Fruit fly (Drosophila melanogaster): ENCODE results near the gene DIP-gamma.

DIP-gamma gene

dm6 chr3R:28911758-28912157 lies 58.4 kb downstream of the DIP-gamma start:
- peak; percentile 16 for TF ChIP-seq noc (tag; optimal IDR thresholded peaks at IDR 0.05)

- peak; percentile 67 for TF ChIP-seq noc (tag; optimal IDR thresholded peaks at IDR 0.05)
Observed at dm6 chr3R:28904816-28905435, 65.2 kb downstream of the DIP-gamma start.

dm6 chr3R:28904174-28904573 lies 66.0 kb downstream of the DIP-gamma start:
- TF ChIP-seq noc (tag; optimal IDR thresholded peaks at IDR 0.05) = no peak

dm6 chr3R:28903392-28903791 lies 66.8 kb downstream of the DIP-gamma start:
- no peak for TF ChIP-seq noc (tag; optimal IDR thresholded peaks at IDR 0.05)

dm6 chr3R:28901468-28902163 lies 68.6 kb downstream of the DIP-gamma start:
- no peak for TF ChIP-seq noc (tag; optimal IDR thresholded peaks at IDR 0.05)

- TF ChIP-seq noc (tag; optimal IDR thresholded peaks at IDR 0.05) = no peak
Observed at dm6 chr3R:28898921-28899545, 71.1 kb downstream of the DIP-gamma start.

dm6 chr3R:28897891-28898290 lies 72.3 kb downstream of the DIP-gamma start:
- TF ChIP-seq noc (tag; optimal IDR thresholded peaks at IDR 0.05) = no peak

- TF ChIP-seq noc (tag; optimal IDR thresholded peaks at IDR 0.05) = no peak
Observed at dm6 chr3R:28895014-28895413, 75.2 kb downstream of the DIP-gamma start.

dm6 chr3R:28891513-28892097 lies 78.6 kb downstream of the DIP-gamma start:
- TF ChIP-seq noc (tag; optimal IDR thresholded peaks at IDR 0.05) = no peak

- TF ChIP-seq noc (tag; optimal IDR thresholded peaks at IDR 0.05) = no peak
Observed at dm6 chr3R:28889427-28889736, 80.8 kb downstream of the DIP-gamma start.

- peak; percentile 92 for TF ChIP-seq noc (tag; optimal IDR thresholded peaks at IDR 0.05)
Observed at dm6 chr3R:28888561-28889426, 81.4 kb downstream of the DIP-gamma start.

dm6 chr3R:28887559-28888432 lies 82.4 kb downstream of the DIP-gamma start, which contains the start of the genes CG33203 and Doa:
CG33203 (minus strand) TSS chr3R:28887709.
Doa (plus strand) TSS chr3R:28888073.
- no peak for TF ChIP-seq noc (tag; optimal IDR thresholded peaks at IDR 0.05)

dm6 chr3R:28886813-28887212 lies 83.4 kb downstream of the DIP-gamma start:
- no peak for TF ChIP-seq noc (tag; optimal IDR thresholded peaks at IDR 0.05)

dm6 chr3R:28883434-28883833 lies 86.7 kb downstream of the DIP-gamma start, which contains the start of gene Nepl21:
Nepl21 (plus strand) TSS chr3R:28883693.
- peak; percentile 34 for TF ChIP-seq noc (tag; optimal IDR thresholded peaks at IDR 0.05)

All from whole organism, larva.